Fruit fly (Drosophila melanogaster): ENCODE results near the gene Pxt.

dm6 chr3R:17714773-17715344 lies 4.4 kb upstream of the Pxt start:
- no peak for TF ChIP-seq CG8478 (optimal IDR thresholded peaks at IDR 0.05)
- TF ChIP-seq psq (optimal IDR thresholded peaks at IDR 0.05), result no peak
- peak in 1 of 2 experiments; percentile 34 for TF ChIP-seq EcR (GFP tag; optimal IDR thresholded peaks at IDR 0.05)
- no peak for TF ChIP-seq usp (GFP tag; optimal IDR thresholded peaks at IDR 0.05)
- TF ChIP-seq pan (optimal IDR thresholded peaks at IDR 0.05), result no peak
- no peak for TF ChIP-seq Dll (optimal IDR thresholded peaks at IDR 0.05)
